Worm (Caenorhabditis elegans) whole organism, L4 larva: ENCODE data around the gene tmem-138.

Experiments used
- D1046.2 ChIP-seq: fragments of 200-800 bp; sonication (Bioruptor generic); IDR thresholded peaks from 2 replicates; pipeline ENCODE4 v1.3.6; 2022; ENCODE audit warnings: missing genetic modification characterization, missing compliant biosample characterization
- F10B5.3 ChIP-seq: sonication (generic microtip); optimal IDR thresholded peaks from 2 replicates; lab custom pipeline; 2016; ENCODE audit warnings: mild to moderate bottlenecking, missing genetic modification characterization, missing compliant biosample characterization
- F44E2.7 ChIP-seq: fragments of 200-800 bp; sonication (Bioruptor generic); IDR thresholded peaks from 2 replicates; pipeline ENCODE4 v2.1.2; 2022; ENCODE audit warnings: missing genetic modification characterization, missing compliant biosample characterization
- F49E8.2 ChIP-seq: sonication (generic microtip); optimal IDR thresholded peaks from 2 replicates; lab custom pipeline; 2016; ENCODE audit warnings: missing compliant biosample characterization, mild to moderate bottlenecking, missing genetic modification characterization, borderline replicate concordance
- Y48G9A.11 ChIP-seq: fragments of 200-800 bp; sonication (Bioruptor generic); IDR thresholded peaks from 2 replicates; pipeline ENCODE4 v1.3.6; 2022; ENCODE audit warnings: missing genetic modification reagents, missing genetic modification characterization, missing compliant biosample characterization
- Y75B8A.6 ChIP-seq: fragments of 200-800 bp; sonication (Bioruptor generic); IDR thresholded peaks from 2 replicates; pipeline ENCODE4 v1.3.6; 2022; ENCODE audit warnings: missing genetic modification reagents, missing genetic modification characterization, missing compliant biosample characterization
- ZK337.2 ChIP-seq: fragments of 200-800 bp; sonication (Bioruptor generic); IDR thresholded peaks from 2 replicates; pipeline ENCODE4 v1.3.6; 2022; ENCODE audit warnings: missing genetic modification reagents, missing genetic modification characterization, missing compliant biosample characterization
- ama-1 ChIP-seq: fragments of 150-350 bp; optimal IDR thresholded peaks from 2 replicates; lab custom pipeline; 2014; ENCODE audit warnings: inconsistent platforms, mixed read lengths
- arid-1 ChIP-seq: fragments of 200-800 bp; sonication (Bioruptor generic); conservative IDR thresholded peaks from 2 replicates; pipeline ENCODE4 v1.3.6; 2022; ENCODE audit warnings: missing genetic modification reagents, missing genetic modification characterization, missing compliant biosample characterization
- ceh-28 ChIP-seq: fragments of 150-350 bp; optimal IDR thresholded peaks from 2 replicates; lab custom pipeline; 2014; ENCODE audit warnings: missing biosample characterization, missing genetic modification reagents, missing genetic modification characterization
- daf-12 ChIP-seq: fragments of 150-350 bp; optimal IDR thresholded peaks from 2 replicates; lab custom pipeline; 2014; ENCODE audit warnings: missing biosample characterization, missing genetic modification reagents, missing genetic modification characterization
- daf-16 ChIP-seq, 3 experiments: sonication (generic microtip); optimal IDR thresholded peaks; 2 replicates each; lab custom pipeline; 2016 to 2017; ENCODE audit warnings: missing genetic modification characterization in 3 of 3, missing genetic modification reagents in 3 of 3, mild to moderate bottlenecking in 2 of 3, missing compliant biosample characterization in 2 of 3, missing biosample characterization in 1 of 3, moderate library complexity in 1 of 3
- daf-19 ChIP-seq: fragments of 200-800 bp; sonication (Bioruptor generic); conservative IDR thresholded peaks from 2 replicates; pipeline ENCODE4 v1.3.6; 2022; ENCODE audit warnings: missing genetic modification characterization, missing compliant biosample characterization
- dmd-9 ChIP-seq: fragments of 200-800 bp; sonication (Bioruptor generic); IDR thresholded peaks from 2 replicates; pipeline ENCODE4 v1.3.6; 2022; ENCODE audit warnings: missing genetic modification reagents, missing genetic modification characterization, missing compliant biosample characterization
- dve-1 ChIP-seq: sonication (generic microtip); optimal IDR thresholded peaks from 2 replicates; lab custom pipeline; 2017; ENCODE audit warnings: antibody characterized with exemption, mild to moderate bottlenecking, missing genetic modification characterization, missing compliant biosample characterization; ENCODE audit not compliant: insufficient read depth
- egl-27 ChIP-seq: sonication (generic microtip); optimal IDR thresholded peaks from 3 replicates; lab custom pipeline; 2017; ENCODE audit warnings: missing biosample characterization, missing genetic modification reagents, missing genetic modification characterization
- egl-43 ChIP-seq: fragments of 200-800 bp; sonication (Bioruptor generic); IDR thresholded peaks from 2 replicates; pipeline ENCODE4 v1.3.6; 2022; ENCODE audit warnings: missing genetic modification reagents, missing genetic modification characterization, missing compliant biosample characterization
- fkh-10 ChIP-seq: fragments of 150-350 bp; optimal IDR thresholded peaks from 2 replicates; lab custom pipeline; 2014; ENCODE audit warnings: missing biosample characterization, missing genetic modification reagents, missing genetic modification characterization
- hif-1 ChIP-seq, 2 experiments: sonication (generic microtip); optimal IDR thresholded peaks; 2 replicates each; lab custom pipeline; 2016 to 2017; ENCODE audit warnings: missing compliant biosample characterization in 2 of 2, missing genetic modification characterization in 2 of 2, missing genetic modification reagents in 2 of 2, missing genotype in 2 of 2, mild to moderate bottlenecking in 1 of 2
- hlh-30 ChIP-seq: sonication (generic microtip); optimal IDR thresholded peaks from 2 replicates; lab custom pipeline; 2017; ENCODE audit warnings: antibody characterized with exemption, mild to moderate bottlenecking, missing genetic modification characterization, missing compliant biosample characterization; ENCODE audit not compliant: insufficient read depth
- hmg-1.1 ChIP-seq: fragments of 200-800 bp; sonication (Bioruptor generic); IDR thresholded peaks from 2 replicates; pipeline ENCODE4 v1.3.6; 2022; ENCODE audit warnings: missing genetic modification reagents, missing genetic modification characterization, missing compliant biosample characterization
- jun-1 ChIP-seq: fragments of 150-350 bp; optimal IDR thresholded peaks from 2 replicates; lab custom pipeline; 2014; ENCODE audit warnings: missing biosample characterization, missing genetic modification reagents, missing genetic modification characterization
- lim-7 ChIP-seq: fragments of 200-800 bp; sonication (Bioruptor generic); IDR thresholded peaks from 2 replicates; pipeline ENCODE4 v1.3.6; 2022; ENCODE audit warnings: missing genetic modification characterization, missing compliant biosample characterization
- lin-15B ChIP-seq: fragments of 150-350 bp; sonication (generic microtip); optimal IDR thresholded peaks from 3 replicates; lab custom pipeline; 2014; ENCODE audit warnings: missing biosample characterization, missing genetic modification characterization
- madf-9 ChIP-seq: fragments of 200-800 bp; sonication (Bioruptor generic); conservative IDR thresholded peaks from 2 replicates; pipeline ENCODE4 v1.3.6; 2022; ENCODE audit warnings: missing genetic modification reagents, missing genetic modification characterization, missing compliant biosample characterization
- mep-1 ChIP-seq: fragments of 150-350 bp; sonication (generic microtip); optimal IDR thresholded peaks from 3 replicates; lab custom pipeline; 2014; ENCODE audit warnings: missing biosample characterization, missing genetic modification characterization
- nhr-10 ChIP-seq: fragments of 150-350 bp; optimal IDR thresholded peaks from 2 replicates; lab custom pipeline; 2014; ENCODE audit warnings: missing biosample characterization, missing genetic modification characterization
- nhr-102 ChIP-seq: sonication (generic microtip); optimal IDR thresholded peaks from 2 replicates; lab custom pipeline; 2016; ENCODE audit warnings: mild to moderate bottlenecking, missing genetic modification characterization, moderate library complexity, missing compliant biosample characterization
- nhr-11 ChIP-seq: fragments of 150-350 bp; optimal IDR thresholded peaks from 2 replicates; lab custom pipeline; 2014; ENCODE audit warnings: missing biosample characterization, missing genetic modification characterization
- nhr-111 ChIP-seq: fragments of 200-800 bp; sonication (Bioruptor generic); optimal IDR thresholded peaks from 2 replicates; lab custom pipeline; 2018; ENCODE audit warnings: mild to moderate bottlenecking, missing genetic modification characterization, missing compliant biosample characterization
- nhr-237 ChIP-seq: sonication (generic microtip); optimal IDR thresholded peaks from 2 replicates; lab custom pipeline; 2017; ENCODE audit warnings: missing biosample characterization, missing genetic modification characterization
- nhr-28 ChIP-seq: fragments of 150-350 bp; optimal IDR thresholded peaks from 2 replicates; lab custom pipeline; 2014; ENCODE audit warnings: missing biosample characterization, missing genetic modification characterization
- nhr-77 ChIP-seq: fragments of 150-350 bp; optimal IDR thresholded peaks from 2 replicates; lab custom pipeline; 2014; ENCODE audit warnings: missing biosample characterization, missing genetic modification characterization
- pha-4 ChIP-seq, 2 experiments: fragments of 150-350 bp in 1 of 2; fragments of 200-800 bp in 1 of 2; sonication (Bioruptor generic) in 1 of 2; IDR thresholded peaks in 1 of 2; optimal IDR thresholded peaks in 1 of 2; 2 replicates each; pipeline versions ENCODE4 v1.3.6 to Lab custom; 2014 to 2022; ENCODE audit warnings: missing genetic modification characterization in 2 of 2, missing genetic modification reagents in 2 of 2, missing biosample characterization in 1 of 2, missing compliant biosample characterization in 1 of 2
- set-16 ChIP-seq: fragments of 200-800 bp; sonication (Bioruptor generic); IDR thresholded peaks from 2 replicates; pipeline ENCODE4 v1.3.6; 2022; ENCODE audit warnings: missing genetic modification reagents, missing genetic modification characterization, missing compliant biosample characterization
- snpc-1.2 ChIP-seq: fragments of 200-800 bp; sonication (Bioruptor generic); IDR thresholded peaks from 2 replicates; pipeline ENCODE4 v1.3.6; 2022; ENCODE audit warnings: missing genetic modification reagents, missing genetic modification characterization, missing compliant biosample characterization
- tag-97 ChIP-seq: fragments of 200-800 bp; sonication (Bioruptor generic); IDR thresholded peaks from 2 replicates; pipeline ENCODE4 v1.3.6; 2022; ENCODE audit warnings: missing genetic modification characterization, missing compliant biosample characterization
- unc-130 ChIP-seq: sonication (generic microtip); optimal IDR thresholded peaks from 2 replicates; lab custom pipeline; 2016; ENCODE audit warnings: missing genetic modification reagents, missing genetic modification characterization, missing compliant biosample characterization
- unc-62 ChIP-seq, 3 experiments: fragments of 150-350 bp in 1 of 3; sonication (generic microtip); optimal IDR thresholded peaks in 2 of 3; peaks in 1 of 3; 1 replicate in 1 of 3; 2 replicates in 2 of 3; lab custom pipeline; 2014 to 2017; ENCODE audit warnings: missing biosample characterization in 3 of 3, missing genetic modification characterization in 3 of 3, missing genetic modification reagents in 3 of 3, missing genotype in 1 of 3
- zfp-3 ChIP-seq: fragments of 200-800 bp; sonication (Bioruptor generic); conservative IDR thresholded peaks from 2 replicates; pipeline ENCODE4 v1.3.6; 2022; ENCODE audit warnings: missing genetic modification reagents, missing genetic modification characterization, missing compliant biosample characterization
- zip-11 ChIP-seq: fragments of 200-800 bp; sonication (Bioruptor generic); IDR thresholded peaks from 2 replicates; pipeline ENCODE4 v1.3.6; 2022; ENCODE audit warnings: missing genetic modification characterization, missing compliant biosample characterization
- zip-2 ChIP-seq: fragments of 150-350 bp; optimal IDR thresholded peaks from 2 replicates; lab custom pipeline; 2014; ENCODE audit warnings: missing biosample characterization, missing genetic modification characterization
- ztf-11 ChIP-seq: fragments of 150-350 bp; optimal IDR thresholded peaks from 2 replicates; lab custom pipeline; 2014; ENCODE audit warnings: missing biosample characterization, missing genetic modification characterization
- ztf-7 ChIP-seq: fragments of 150-350 bp; optimal IDR thresholded peaks from 2 replicates; lab custom pipeline; 2014; ENCODE audit warnings: missing biosample characterization, missing genetic modification characterization

Gene tmem-138

DNA sequence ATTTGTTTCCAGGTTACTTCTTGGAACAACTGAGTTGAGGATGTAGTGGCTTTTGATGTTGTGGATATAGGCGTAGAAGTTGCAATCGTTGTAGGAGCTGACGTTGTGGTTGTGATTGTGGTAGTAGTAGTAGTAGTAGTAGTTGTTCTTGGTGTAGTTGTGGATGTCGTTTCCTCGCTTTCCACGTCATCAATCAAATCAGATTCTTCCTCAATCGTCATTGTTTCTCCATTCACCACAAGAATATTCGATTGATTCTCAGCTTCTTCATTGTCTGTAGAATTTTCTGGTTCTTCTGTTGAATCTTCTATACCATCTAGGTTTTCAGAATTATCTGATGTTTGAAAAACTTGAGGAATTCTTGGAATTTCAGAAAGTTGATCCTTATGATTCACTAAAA lies 21.5 kb downstream of the tmem-138 start:
- TF ChIP-seq F49E8.2 (no peak), unc-62 (GFP tag; optimal IDR thresholded peaks at IDR 0.05 in 1 of 2; lab: Kevin White, UChicago) (peak in 1 of 2 experiments; percentile 91), unc-62 (tag; optimal IDR thresholded peaks at IDR 0.05; lab: Kevin White, UChicago) (no peak)

DNA sequence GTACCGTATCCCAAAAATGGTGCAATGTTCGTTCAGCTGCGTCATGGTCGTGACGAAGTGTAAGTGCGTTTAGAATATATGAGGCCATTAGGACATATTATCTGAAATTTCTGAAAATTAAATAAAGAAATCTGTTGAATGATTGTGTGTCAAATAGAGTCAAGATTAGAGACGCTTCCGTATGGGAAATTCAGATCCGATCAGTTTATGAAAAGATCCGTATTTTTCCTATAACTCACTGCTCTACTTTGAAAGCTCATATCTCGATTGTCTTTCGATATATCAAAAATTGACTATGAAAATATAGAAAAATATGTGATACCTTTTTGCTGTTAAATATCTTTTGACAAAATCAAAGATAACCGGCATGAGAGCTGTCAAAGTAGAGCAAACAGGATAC lies 23.2 kb downstream of the tmem-138 start, which contains the start of gene T05C12.4:
T05C12.4 (minus strand) TSS at position 101 of the 400 bp plus-strand sequence.
- no peak for TF ChIP-seq dmd-9 (GFP tag; lab: Robert Waterston, UW)
- TF ChIP-seq nhr-102 = no peak
- TF ChIP-seq Y48G9A.11 (GFP tag; lab: Robert Waterston, UW) = no peak
- TF ChIP-seq pha-4 (GFP tag; IDR thresholded peaks at IDR 0.05; lab: Robert Waterston, UW) = no peak
- TF ChIP-seq pha-4 (tag; optimal IDR thresholded peaks at IDR 0.05; lab: Kevin White, UChicago) = no peak
- no peak for TF ChIP-seq Y75B8A.6 (GFP tag; lab: Robert Waterston, UW)

DNA sequence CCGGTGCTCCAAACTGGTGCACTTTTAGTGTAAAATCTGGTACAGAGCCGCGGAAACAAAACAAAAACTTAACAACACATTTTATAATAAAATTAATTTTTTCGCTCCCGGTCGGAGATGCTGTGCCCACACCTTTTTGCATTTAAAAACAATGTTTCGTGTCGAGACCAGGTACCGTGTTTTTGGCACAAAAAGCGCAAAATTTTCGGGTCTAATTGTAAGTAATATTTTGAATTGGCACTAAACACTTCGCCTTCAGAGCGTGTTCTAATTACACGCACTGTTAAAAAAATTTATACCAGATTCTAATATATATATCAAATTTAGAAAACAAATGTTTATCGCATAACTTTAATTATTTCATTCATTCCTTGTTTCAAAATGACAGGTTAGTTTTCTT lies 24.3 kb downstream of the tmem-138 start, which contains the start of gene dylt-3:
dylt-3 (plus strand) TSS at position 301 of the 400 bp plus-strand sequence.
- TF ChIP-seq zfp-3 = no peak
- TF ChIP-seq egl-43 (GFP tag; lab: Robert Waterston, UW) = no peak
- TF ChIP-seq set-16 = no peak
- no peak for TF ChIP-seq lim-7 (GFP tag; lab: Robert Waterston, UW)
- TF ChIP-seq zip-2 (tag; lab: Kevin White, UChicago) = no peak
- TF ChIP-seq D1046.2 (GFP tag; lab: Robert Waterston, UW) = no peak
- TF ChIP-seq F44E2.7 = no peak
- no peak for TF ChIP-seq dve-1
- no peak for TF ChIP-seq fkh-10 (GFP tag; lab: Kevin White, UChicago)
- TF ChIP-seq nhr-11 (tag; lab: Kevin White, UChicago) = no peak
- no peak for TF ChIP-seq jun-1 (tag; lab: Kevin White, UChicago)
- TF ChIP-seq lin-15B (tag; lab: Kevin White, UChicago) = no peak
- no peak for TF ChIP-seq daf-19
- no peak for TF ChIP-seq tag-97 (GFP tag; lab: Robert Waterston, UW)

DNA sequence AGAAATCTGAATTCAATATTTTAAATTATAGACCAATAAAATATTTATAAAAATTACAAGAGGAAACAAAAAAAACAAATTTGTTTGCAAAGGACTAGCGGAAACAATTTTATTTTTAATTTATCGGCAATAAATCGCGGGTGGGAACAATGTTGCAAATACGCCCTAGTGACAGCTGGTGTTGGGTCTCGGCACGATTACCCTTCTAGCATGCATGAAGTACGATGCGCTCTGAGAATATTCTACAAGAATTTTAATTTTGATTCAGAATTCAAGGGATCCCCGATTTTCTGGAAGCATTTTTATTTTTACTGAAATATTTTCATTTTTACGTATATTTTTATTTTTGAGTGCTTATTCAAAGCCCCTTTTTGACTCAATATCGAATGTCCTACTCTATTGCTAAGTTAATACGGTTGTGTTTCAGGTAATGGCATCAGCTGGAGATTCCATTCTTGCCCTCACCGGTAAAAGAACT lies 27.9 kb downstream of the tmem-138 start, which contains the start of the genes mig-5 and cct-1:
mig-5 (minus strand) TSS at position 8 of the 478 bp plus-strand sequence.
cct-1 (plus strand) TSS at position 428 of the 478 bp plus-strand sequence.
- TF ChIP-seq egl-27 (tag; lab: Kevin White, UChicago) (no peak), ama-1 (lab: Kevin White, UChicago) (no peak), hmg-1.1 (GFP tag; lab: Robert Waterston, UW) (peak; percentile 98), nhr-28 (tag; lab: Kevin White, UChicago) (peak; percentile 91), unc-130 (GFP tag; lab: Kevin White, UChicago) (peak; percentile 65), ztf-11 (tag; lab: Kevin White, UChicago) (no peak), hlh-30 (tag; lab: Kevin White, UChicago) (peak; percentile 90), ceh-28 (tag; lab: Kevin White, UChicago) (peak; percentile 25), ZK337.2 (GFP tag; lab: Robert Waterston, UW) (no peak), hif-1 (tag; optimal IDR thresholded peaks at IDR 0.05; lab: Kevin White, UChicago) (peak in 1 of 2 experiments; percentile 67), nhr-111 (no peak), madf-9 (GFP tag; lab: Robert Waterston, UW) (no peak), Y75B8A.6 (GFP tag; lab: Robert Waterston, UW) (no peak), lim-7 (GFP tag; lab: Robert Waterston, UW) (no peak), pha-4 (GFP tag; IDR thresholded peaks at IDR 0.05; lab: Robert Waterston, UW) (peak; percentile 87), pha-4 (tag; optimal IDR thresholded peaks at IDR 0.05; lab: Kevin White, UChicago) (peak; percentile 88), nhr-237 (tag; lab: Kevin White, UChicago) (peak; percentile 49), nhr-77 (tag; lab: Kevin White, UChicago) (peak; percentile 98), arid-1 (GFP tag; lab: Robert Waterston, UW) (peak; percentile 93), nhr-10 (tag; lab: Kevin White, UChicago) (peak; percentile 88), daf-12 (no peak), snpc-1.2 (no peak), zip-11 (GFP tag; lab: Robert Waterston, UW) (no peak), mep-1 (peak; percentile 99), F10B5.3 (peak; percentile 85), set-16 (no peak), egl-43 (GFP tag; lab: Robert Waterston, UW) (peak; percentile 66), dmd-9 (GFP tag; lab: Robert Waterston, UW) (no peak), nhr-102 (peak; percentile 96), ztf-7 (tag; lab: Kevin White, UChicago) (peak; percentile 87), daf-16 (GFP tag; optimal IDR thresholded peaks at IDR 0.05; lab: Kevin White, UChicago) (peak; percentile 61 to 87), daf-16 (tag; optimal IDR thresholded peaks at IDR 0.05; lab: Kevin White, UChicago) (peak; percentile 84)
